Worm (Caenorhabditis elegans): ENCODE measurements around the gene nas-24.

nas-24 gene

ce11 chrV:13730762-13731161 is 38.4 kb upstream of the nas-24 start, which contains the start of gene dct-17:
Gene dct-17 (minus strand): TSS chrV:13730784.
- TF ChIP-seq ceh-62 (tag; optimal IDR thresholded peaks at IDR 0.05), result no peak
- TF ChIP-seq lin-15B (tag; optimal IDR thresholded peaks at IDR 0.05), result no peak
- TF ChIP-seq aha-1 (tag), result peak; percentile 14
- no peak for TF ChIP-seq skn-1 (tag; optimal IDR thresholded peaks at IDR 0.05)
- TF ChIP-seq daf-16 (GFP tag; optimal IDR thresholded peaks at IDR 0.05), result no peak
- TF ChIP-seq daf-16 (tag; optimal IDR thresholded peaks at IDR 0.05), result peak; percentile 6
- peak; percentile 70 for TF ChIP-seq dmd-6 (GFP tag; IDR thresholded peaks at IDR 0.05)
- peak; percentile 31 for TF ChIP-seq nhr-28 (tag; optimal IDR thresholded peaks at IDR 0.05)
- TF ChIP-seq pqm-1 (tag; optimal IDR thresholded peaks at IDR 0.05), result peak; percentile 48
- no peak for TF ChIP-seq zag-1 (tag; optimal IDR thresholded peaks at IDR 0.05)

- peak; percentile 15 for TF ChIP-seq pqm-1 (tag; optimal IDR thresholded peaks at IDR 0.05)
- TF ChIP-seq Y75B8A.6 (GFP tag; IDR thresholded peaks at IDR 0.05), result no peak
- TF ChIP-seq daf-16 (GFP tag; optimal IDR thresholded peaks at IDR 0.05), result no peak
- peak; percentile 36 for TF ChIP-seq daf-16 (tag; optimal IDR thresholded peaks at IDR 0.05)
- no peak for TF ChIP-seq attf-4 (tag; optimal IDR thresholded peaks at IDR 0.05)
- peak in 1 of 2 experiments; percentile 66 for TF ChIP-seq unc-62 (GFP tag; optimal IDR thresholded peaks at IDR 0.05 in 1 of 2)
- TF ChIP-seq unc-62 (tag; optimal IDR thresholded peaks at IDR 0.05), result no peak
- TF ChIP-seq dve-1 (tag; optimal IDR thresholded peaks at IDR 0.05; ENCODE audit: insufficient read depth), result peak; percentile 2
Observed at ce11 chrV:13736147-13736546, 33.0 kb upstream of the nas-24 start, which contains the start of gene F35E12.6. Gene F35E12.6 (minus strand): TSS chrV:13736247.

- peak in 1 of 2 experiments; percentile 50 for TF ChIP-seq unc-62 (GFP tag; optimal IDR thresholded peaks at IDR 0.05 in 1 of 2)
- no peak for TF ChIP-seq unc-62 (tag; optimal IDR thresholded peaks at IDR 0.05)
- no peak for TF ChIP-seq ceh-62 (tag; optimal IDR thresholded peaks at IDR 0.05)
Observed at ce11 chrV:13738374-13738773, 30.8 kb upstream of the nas-24 start, which contains the start of gene irg-5. Gene irg-5 (minus strand): TSS chrV:13738474.

- TF ChIP-seq lin-1 (GFP tag; IDR thresholded peaks at IDR 0.05) (no peak), pqm-1 (tag; optimal IDR thresholded peaks at IDR 0.05) (peak; percentile 72), lim-7 (GFP tag; IDR thresholded peaks at IDR 0.05) (no peak), mdl-1 (tag; optimal IDR thresholded peaks at IDR 0.05) (no peak), dmd-9 (GFP tag; IDR thresholded peaks at IDR 0.05) (no peak), dve-1 (tag; optimal IDR thresholded peaks at IDR 0.05; ENCODE audit: insufficient read depth) (peak; percentile 81), ceh-28 (tag; optimal IDR thresholded peaks at IDR 0.05) (no peak), daf-8 (GFP tag; IDR thresholded peaks at IDR 0.05) (no peak), nhr-102 (tag; optimal IDR thresholded peaks at IDR 0.05) (peak; percentile 0), daf-16 (GFP tag; optimal IDR thresholded peaks at IDR 0.05) (no peak), daf-16 (tag; optimal IDR thresholded peaks at IDR 0.05) (peak; percentile 67), F26F4.8 (GFP tag; conservative IDR thresholded peaks at IDR 0.05) (no peak), fos-1 (tag; optimal IDR thresholded peaks at IDR 0.05) (no peak), hlh-11 (tag; optimal IDR thresholded peaks at IDR 0.05) (peak; percentile 30), nhr-28 (tag; optimal IDR thresholded peaks at IDR 0.05) (peak; percentile 94), nhr-237 (tag; optimal IDR thresholded peaks at IDR 0.05) (no peak), dmd-6 (GFP tag; IDR thresholded peaks at IDR 0.05) (peak; percentile 38; the same call in 1 of the 2 replicates), lin-29 (GFP tag; IDR thresholded peaks at IDR 0.05) (no peak), lin-15B (tag; optimal IDR thresholded peaks at IDR 0.05) (no peak)
Observed at ce11 chrV:13739901-13740300, 29.3 kb upstream of the nas-24 start.

- TF ChIP-seq ama-1 (optimal IDR thresholded peaks at IDR 0.05), result no peak
- no peak for TF ChIP-seq gei-8 (GFP tag; optimal IDR thresholded peaks at IDR 0.05)
- peak; percentile 35 for TF ChIP-seq nhr-77 (tag; optimal IDR thresholded peaks at IDR 0.05)
- no peak for TF ChIP-seq ceh-32 (tag; optimal IDR thresholded peaks at IDR 0.05; ENCODE audit: poor library complexity)
- TF ChIP-seq dmd-6 (GFP tag; IDR thresholded peaks at IDR 0.05), result peak; percentile 81
- TF ChIP-seq lin-29 (GFP tag; IDR thresholded peaks at IDR 0.05), result no peak
- no peak for TF ChIP-seq lin-13 (GFP tag; optimal IDR thresholded peaks at IDR 0.05)
- TF ChIP-seq mxl-3 (GFP tag; optimal IDR thresholded peaks at IDR 0.05), result no peak
- TF ChIP-seq nhr-41 (GFP tag; IDR thresholded peaks at IDR 0.05), result no peak
- TF ChIP-seq ces-1 (GFP tag; optimal IDR thresholded peaks at IDR 0.05), result no peak
- peak; percentile 83 for TF ChIP-seq nhr-28 (tag; optimal IDR thresholded peaks at IDR 0.05)
- TF ChIP-seq dpl-1 (GFP tag; optimal IDR thresholded peaks at IDR 0.05), result no peak
- TF ChIP-seq nhr-237 (tag; optimal IDR thresholded peaks at IDR 0.05), result no peak
- peak; percentile 24 for TF ChIP-seq nhr-102 (tag; optimal IDR thresholded peaks at IDR 0.05)
- peak; percentile 45 for TF ChIP-seq nhr-6 (tag; optimal IDR thresholded peaks at IDR 0.05)
- peak; percentile 33 for TF ChIP-seq nhr-48 (tag; optimal IDR thresholded peaks at IDR 0.05)
- peak; percentile 98 for TF ChIP-seq pqm-1 (tag; optimal IDR thresholded peaks at IDR 0.05)
- no peak for TF ChIP-seq daf-16 (GFP tag; optimal IDR thresholded peaks at IDR 0.05)
- TF ChIP-seq daf-16 (tag; optimal IDR thresholded peaks at IDR 0.05), result peak; percentile 85
- no peak for TF ChIP-seq snpc-1.2 (GFP tag; IDR thresholded peaks at IDR 0.05)
- peak; percentile 78 for TF ChIP-seq php-3 (GFP tag; IDR thresholded peaks at IDR 0.05)
- peak; percentile 59 for TF ChIP-seq hlh-11 (tag; optimal IDR thresholded peaks at IDR 0.05)
- TF ChIP-seq zfp-3 (GFP tag; conservative IDR thresholded peaks at IDR 0.05), result no peak
- TF ChIP-seq hlh-30 (tag; optimal IDR thresholded peaks at IDR 0.05; ENCODE audit: insufficient read depth), result no peak
- no peak for TF ChIP-seq aly-2 (tag; optimal IDR thresholded peaks at IDR 0.05)
Observed at ce11 chrV:13744901-13745300, 24.3 kb upstream of the nas-24 start, which contains the start of gene F35E12.9. Gene F35E12.9 (minus strand): TSS chrV:13745127.

Data from whole organism, L4 larva.